Worm (Caenorhabditis elegans): ENCODE data around the gene nhr-50.

nhr-50 gene

DNA sequence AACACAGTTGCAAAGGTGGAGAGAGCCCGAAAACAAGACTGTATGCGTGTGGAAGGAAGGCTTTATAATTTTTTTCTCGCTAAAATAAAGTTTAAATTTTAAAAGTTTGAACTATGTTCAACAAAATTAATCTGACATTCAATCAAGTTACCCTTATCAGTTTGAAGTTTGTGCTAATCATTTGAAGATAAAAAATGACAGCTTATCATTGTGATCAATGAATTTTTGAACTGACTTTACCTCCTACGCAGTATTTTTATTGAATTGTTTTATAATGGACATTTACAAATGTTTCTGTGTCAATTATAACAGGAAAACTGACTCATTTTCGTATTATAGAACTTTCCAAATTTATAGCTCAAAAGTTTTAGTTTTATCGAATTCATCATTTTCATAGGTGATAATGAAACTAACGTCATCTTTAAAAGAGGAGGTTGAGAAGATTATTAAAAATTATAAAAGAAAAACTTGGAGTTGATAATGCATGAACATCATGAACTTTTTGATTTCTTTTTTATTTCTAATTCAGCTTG, 22.1 kb downstream of the nhr-50 start, which contains the start of gene oac-20:
TSS of gene oac-20 (plus strand) at position 483 of the 533 bp plus-strand sequence.
- TF ChIP-seq ceh-19 (GFP tag; optimal IDR thresholded peaks at IDR 0.05) = no peak
- TF ChIP-seq ztf-16 (tag; optimal IDR thresholded peaks at IDR 0.05) = no peak
- no peak for TF ChIP-seq madf-2 (tag; optimal IDR thresholded peaks at IDR 0.05)
- TF ChIP-seq pros-1 (tag; optimal IDR thresholded peaks at IDR 0.05) = no peak
- no peak for TF ChIP-seq hlh-6 (tag; optimal IDR thresholded peaks at IDR 0.05)
- TF ChIP-seq C38D4.7 (GFP tag; optimal IDR thresholded peaks at IDR 0.05) = no peak
- no peak for TF ChIP-seq hlh-15 (tag; optimal IDR thresholded peaks at IDR 0.05)
- TF ChIP-seq lim-6 (tag; optimal IDR thresholded peaks at IDR 0.05) = no peak
- no peak for TF ChIP-seq syd-9 (tag; optimal IDR thresholded peaks at IDR 0.05)
- TF ChIP-seq ceh-31 (tag; optimal IDR thresholded peaks at IDR 0.05) = no peak

DNA sequence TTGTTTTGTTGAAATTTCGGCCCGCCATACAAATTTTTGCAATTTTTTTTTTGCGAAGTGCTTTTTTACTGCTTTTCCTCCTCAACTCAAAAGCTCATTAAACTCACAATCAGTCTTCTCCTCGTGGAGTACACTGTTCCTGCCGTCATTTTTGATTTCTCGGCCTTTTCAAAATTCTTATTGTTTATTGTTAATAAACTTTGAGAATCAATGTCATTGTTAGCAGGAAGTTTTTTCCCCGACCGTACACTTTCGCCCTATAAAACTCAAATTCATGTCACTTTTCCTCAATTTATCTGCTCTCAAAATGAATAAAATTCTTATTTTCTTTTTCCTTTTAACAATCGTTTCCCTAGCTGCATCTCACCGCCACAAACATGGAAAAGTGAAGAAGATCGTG, 24.6 kb downstream of the nhr-50 start, which contains the start of gene clec-232:
TSS of gene clec-232 (plus strand) at position 301 of the 400 bp plus-strand sequence.
- TF ChIP-seq npax-4 (tag; optimal IDR thresholded peaks at IDR 0.05) = no peak
- no peak for TF ChIP-seq tbx-2 (tag; optimal IDR thresholded peaks at IDR 0.05)
- no peak for TF ChIP-seq pag-3 (tag; optimal IDR thresholded peaks at IDR 0.05; ENCODE audit: borderline replicate concordance)
- TF ChIP-seq ceh-45 (GFP tag; IDR thresholded peaks at IDR 0.05) = no peak
- TF ChIP-seq zip-5 (tag; optimal IDR thresholded peaks at IDR 0.05) = no peak
- no peak for TF ChIP-seq elt-2 (tag; optimal IDR thresholded peaks at IDR 0.05)
- TF ChIP-seq pat-9 (tag; optimal IDR thresholded peaks at IDR 0.05) = no peak
- TF ChIP-seq ceh-30 (tag; optimal IDR thresholded peaks at IDR 0.05) = no peak
- TF ChIP-seq C38D4.7 (GFP tag; optimal IDR thresholded peaks at IDR 0.05) = no peak
- TF ChIP-seq K09A11.1 (tag; optimal IDR thresholded peaks at IDR 0.05; ENCODE audit: insufficient read depth) = no peak
- no peak for TF ChIP-seq K02D7.2 (tag; optimal IDR thresholded peaks at IDR 0.05)
- TF ChIP-seq ceh-48 (tag; optimal IDR thresholded peaks at IDR 0.05) = no peak
- TF ChIP-seq ceh-14 (tag; optimal IDR thresholded peaks at IDR 0.05) = no peak
- TF ChIP-seq sdc-2 (tag; optimal IDR thresholded peaks at IDR 0.05) = no peak
- no peak for TF ChIP-seq ceh-18 (tag; optimal IDR thresholded peaks at IDR 0.05)
- no peak for TF ChIP-seq fkh-10 (GFP tag; optimal IDR thresholded peaks at IDR 0.05)
- TF ChIP-seq ceh-31 (tag; optimal IDR thresholded peaks at IDR 0.05) = no peak
- TF ChIP-seq unc-42 (tag; optimal IDR thresholded peaks at IDR 0.05) = no peak
- no peak for TF ChIP-seq gmeb-2 (tag; optimal IDR thresholded peaks at IDR 0.05)
- TF ChIP-seq lim-6 (tag; optimal IDR thresholded peaks at IDR 0.05) = no peak

DNA sequence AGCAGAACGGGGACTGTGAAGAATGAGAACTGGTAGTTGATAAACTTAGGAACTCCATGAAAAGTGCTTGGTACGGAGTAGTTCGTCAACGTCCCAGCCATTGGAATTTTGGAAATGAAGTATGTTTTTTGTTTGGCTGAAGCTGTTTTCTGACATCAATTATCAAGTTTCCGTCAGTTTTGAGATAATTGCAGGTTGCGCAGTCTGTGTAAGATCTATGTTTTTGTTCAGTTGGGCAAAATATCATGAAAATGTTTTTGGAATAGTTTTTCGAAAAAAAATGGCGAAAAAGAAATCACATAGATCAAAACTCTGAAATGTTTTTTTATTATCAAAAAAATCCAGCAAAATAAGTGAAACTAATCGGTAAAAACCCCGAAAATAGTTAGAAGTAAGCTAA, 25.6 kb downstream of the nhr-50 start, which contains the start of gene sru-22:
TSS of gene sru-22 (minus strand) at position 101 of the 400 bp plus-strand sequence.
- TF ChIP-seq hlh-8 (tag; optimal IDR thresholded peaks at IDR 0.05) = no peak
- TF ChIP-seq sdc-2 (tag; optimal IDR thresholded peaks at IDR 0.05) = no peak
- TF ChIP-seq ttx-3 (tag; optimal IDR thresholded peaks at IDR 0.05) = no peak
- no peak for TF ChIP-seq ceh-24 (tag; optimal IDR thresholded peaks at IDR 0.05)
- no peak for TF ChIP-seq pros-1 (tag; optimal IDR thresholded peaks at IDR 0.05)
- no peak for TF ChIP-seq lim-6 (tag; optimal IDR thresholded peaks at IDR 0.05)
- no peak for TF ChIP-seq ztf-16 (tag; optimal IDR thresholded peaks at IDR 0.05)
- TF ChIP-seq fkh-10 (GFP tag; optimal IDR thresholded peaks at IDR 0.05) = no peak
- no peak for TF ChIP-seq ref-2 (tag; optimal IDR thresholded peaks at IDR 0.05)
- no peak for TF ChIP-seq pag-3 (tag; optimal IDR thresholded peaks at IDR 0.05; ENCODE audit: borderline replicate concordance)
- no peak for TF ChIP-seq ceh-14 (tag; optimal IDR thresholded peaks at IDR 0.05)
- TF ChIP-seq nhr-232 (tag; optimal IDR thresholded peaks at IDR 0.05) = no peak
- TF ChIP-seq lin-11 (tag; optimal IDR thresholded peaks at IDR 0.05) = no peak
- no peak for TF ChIP-seq ama-1 (optimal IDR thresholded peaks at IDR 0.05)

DNA sequence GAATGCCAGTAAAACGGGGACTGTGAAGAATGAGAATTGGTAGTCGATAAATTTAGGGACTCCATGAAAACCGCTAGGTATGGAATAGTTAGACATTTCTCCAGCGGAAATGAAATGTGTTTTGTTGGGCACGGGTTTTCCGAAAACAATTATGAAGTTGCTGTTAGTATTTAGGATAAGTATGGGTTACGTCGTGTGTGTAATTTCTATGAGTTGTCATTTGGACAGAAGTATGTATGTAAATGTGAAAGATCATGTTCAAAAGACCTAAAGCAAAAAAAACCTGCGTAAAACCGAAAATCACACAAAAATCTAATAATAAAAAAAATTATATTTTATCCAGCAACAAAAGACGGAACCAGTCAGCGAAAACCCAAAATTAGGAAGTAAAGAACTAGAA, 27.9 kb downstream of the nhr-50 start, which contains the start of gene sru-23:
TSS of gene sru-23 (minus strand) at position 101 of the 400 bp plus-strand sequence.
- TF ChIP-seq pha-2 (tag; optimal IDR thresholded peaks at IDR 0.05) (no peak), ama-1 (optimal IDR thresholded peaks at IDR 0.05) (no peak), rnt-1 (tag; optimal IDR thresholded peaks at IDR 0.05) (no peak), nfya-1 (tag; optimal IDR thresholded peaks at IDR 0.05) (no peak), nhr-11 (tag; optimal IDR thresholded peaks at IDR 0.05) (no peak), hlh-13 (GFP tag; optimal IDR thresholded peaks at IDR 0.05) (no peak), C08G9.2 (tag; optimal IDR thresholded peaks at IDR 0.05) (no peak), sox-2 (GFP tag; IDR thresholded peaks at IDR 0.05) (no peak), fkh-6 (tag; optimal IDR thresholded peaks at IDR 0.05) (no peak), npax-4 (tag; optimal IDR thresholded peaks at IDR 0.05) (no peak), pqm-1 (tag; optimal IDR thresholded peaks at IDR 0.05) (no peak), sox-4 (tag; optimal IDR thresholded peaks at IDR 0.05) (no peak), ets-4 (tag; optimal IDR thresholded peaks at IDR 0.05) (no peak), lim-6 (tag; optimal IDR thresholded peaks at IDR 0.05) (no peak), K09A11.1 (tag; optimal IDR thresholded peaks at IDR 0.05; ENCODE audit: insufficient read depth) (no peak), madf-2 (tag; optimal IDR thresholded peaks at IDR 0.05) (no peak), ahr-1 (tag; optimal IDR thresholded peaks at IDR 0.05) (no peak), ceh-48 (tag; optimal IDR thresholded peaks at IDR 0.05) (no peak), dve-1 (tag; optimal IDR thresholded peaks at IDR 0.05) (no peak)

Data from whole organism, late embryonic.